Worm (Caenorhabditis elegans): ENCODE results near the gene F26D11.13.

ce11 chrV:7980993-7981595 is 26.6 kb upstream of the F26D11.13 start, which contains the start of gene F26D11.1:
- TF ChIP-seq nhr-12 (tag; optimal IDR thresholded peaks at IDR 0.05) (no peak), skn-1 (tag; optimal IDR thresholded peaks at IDR 0.05) (no peak)
